Worm (Caenorhabditis elegans): ENCODE results near the gene vps-32.1.

The vps-32.1 gene

ce11 chrII:6565077-6565476 is 24.4 kb upstream of the vps-32.1 start, which contains the start of gene mpz-3 (continued):
- TF ChIP-seq aptf-2 (GFP tag; conservative IDR thresholded peaks at IDR 0.05) (peak; percentile 58; the same call in 1 of the 2 replicates), F55B11.4 (tag; optimal IDR thresholded peaks at IDR 0.05; ENCODE audit: borderline replicate concordance, insufficient read depth) (no peak), ets-4 (GFP tag; optimal IDR thresholded peaks at IDR 0.05) (no peak), him-1 (tag; optimal IDR thresholded peaks at IDR 0.05) (peak; percentile 96), nfya-2 (GFP tag; IDR thresholded peaks at IDR 0.05) (no peak), ztf-6 (GFP tag; IDR thresholded peaks at IDR 0.05) (no peak), nhr-27 (tag; optimal IDR thresholded peaks at IDR 0.05) (no peak), die-1 (tag; optimal IDR thresholded peaks at IDR 0.05) (peak; percentile 64), dpl-1 (GFP tag; optimal IDR thresholded peaks at IDR 0.05) (no peak), K11D2.4 (GFP tag; IDR thresholded peaks at IDR 0.05) (no peak), B0261.1 (tag; optimal IDR thresholded peaks at IDR 0.05) (peak; percentile 84), F10E7.11 (tag; optimal IDR thresholded peaks at IDR 0.05) (no peak), mxl-1 (tag; optimal IDR thresholded peaks at IDR 0.05) (no peak), unc-62 (GFP tag; optimal IDR thresholded peaks at IDR 0.05) (no peak), C17E4.6 (GFP tag; IDR thresholded peaks at IDR 0.05) (0 out of 2 replicates have a peak, but pooled peaks have one; percentile 19), Y79H2A.3 (GFP tag; conservative IDR thresholded peaks at IDR 0.05) (peak; percentile 41; the same call in 1 of the 2 replicates), madf-10 (tag; optimal IDR thresholded peaks at IDR 0.05) (peak; percentile 35), nhr-90 (tag; optimal IDR thresholded peaks at IDR 0.05) (peak; percentile 31), snpc-4 (GFP tag; optimal IDR thresholded peaks at IDR 0.05) (peak; percentile 27), snpc-4 (tag; optimal IDR thresholded peaks at IDR 0.05) (no peak)

ce11 chrII:6566628-6567180 is 22.8 kb upstream of the vps-32.1 start, which contains the start of the genes F18C5.5 and F18C5.9:
Gene F18C5.5 (minus strand): TSS chrII:6566728.
Gene F18C5.9 (plus strand): TSS chrII:6567130.
- no peak for TF ChIP-seq attf-5 (GFP tag; optimal IDR thresholded peaks at IDR 0.05)
- no peak for TF ChIP-seq nhr-179 (tag; optimal IDR thresholded peaks at IDR 0.05)
- TF ChIP-seq lin-26 (GFP tag; IDR thresholded peaks at IDR 0.05) = no peak
- TF ChIP-seq rcor-1 (GFP tag; IDR thresholded peaks at IDR 0.05) = no peak
- TF ChIP-seq lin-54 (GFP tag; optimal IDR thresholded peaks at IDR 0.05) = no peak
- TF ChIP-seq rec-8 (tag; optimal IDR thresholded peaks at IDR 0.05) = no peak
- TF ChIP-seq C06A6.2 (GFP tag; conservative IDR thresholded peaks at IDR 0.05) = no peak
- no peak for TF ChIP-seq let-607 (tag; optimal IDR thresholded peaks at IDR 0.05)
- TF ChIP-seq F37B4.10 (GFP tag; IDR thresholded peaks at IDR 0.05) = no peak
- no peak for TF ChIP-seq bed-2 (GFP tag; IDR thresholded peaks at IDR 0.05)
- no peak for TF ChIP-seq ceh-58 (GFP tag; IDR thresholded peaks at IDR 0.05)
- TF ChIP-seq ztf-3 (GFP tag; optimal IDR thresholded peaks at IDR 0.05) = no peak
- TF ChIP-seq akir-1 (GFP tag; optimal IDR thresholded peaks at IDR 0.05) = no peak
- no peak for TF ChIP-seq dpff-1 (tag; optimal IDR thresholded peaks at IDR 0.05)
- no peak for TF ChIP-seq ztf-26 (tag; optimal IDR thresholded peaks at IDR 0.05)
- no peak for TF ChIP-seq lin-35 (GFP tag; optimal IDR thresholded peaks at IDR 0.05)
- TF ChIP-seq lir-1 (GFP tag; conservative IDR thresholded peaks at IDR 0.05) = no peak
- no peak for TF ChIP-seq snpc-4 (GFP tag; optimal IDR thresholded peaks at IDR 0.05)
- no peak for TF ChIP-seq snpc-4 (tag; optimal IDR thresholded peaks at IDR 0.05)
- no peak for TF ChIP-seq ccch-3 (GFP tag; optimal IDR thresholded peaks at IDR 0.05)

All from whole organism, young adult.